Fruit fly (Drosophila melanogaster) whole organism, embryonic: ENCODE results near the gene CG34454.
A peak's percentile ranks its signal among the peaks of the same experiment; 100 is the strongest.

Source experiments
- Blimp-1 ChIP-seq: fragments of 200-800 bp; sonication (Bioruptor generic); optimal IDR thresholded peaks from 3 replicates; lab custom pipeline; 2018; ENCODE audit warnings: missing biosample characterization, missing genetic modification characterization, mild to moderate bottlenecking, moderate library complexity, missing genetic modification reagents
- CG10274 ChIP-seq: fragments of 200-800 bp; sonication (Bioruptor generic); optimal IDR thresholded peaks from 3 replicates; lab custom pipeline; 2017; ENCODE audit warnings: missing biosample characterization, mild to moderate bottlenecking, missing genetic modification characterization
- CG10462 ChIP-seq: fragments of 200-800 bp; sonication (Bioruptor generic); optimal IDR thresholded peaks from 2 replicates; lab custom pipeline; 2016; ENCODE audit warnings: missing biosample characterization, missing genetic modification characterization
- CG10543 ChIP-seq: fragments of 200-800 bp; sonication (Bioruptor generic); optimal IDR thresholded peaks from 3 replicates; lab custom pipeline; 2017; ENCODE audit warnings: missing biosample characterization, mild to moderate bottlenecking, missing genetic modification characterization, moderate library complexity
- CG11560 ChIP-seq: fragments of 200-800 bp; sonication (Bioruptor generic); IDR thresholded peaks from 3 replicates; pipeline ENCODE4 v1.3.6; 2022; ENCODE audit warnings: missing biosample characterization, missing genetic modification characterization
- CG12942 ChIP-seq: fragments of 200-800 bp; sonication (Bioruptor generic); optimal IDR thresholded peaks from 3 replicates; lab custom pipeline; 2016; ENCODE audit warnings: missing biosample characterization, missing genetic modification characterization
- CG13296 ChIP-seq: fragments of 200-800 bp; sonication (Bioruptor generic); optimal IDR thresholded peaks from 3 replicates; lab custom pipeline; 2018; ENCODE audit warnings: missing biosample characterization, mild to moderate bottlenecking, missing genetic modification characterization
- CG13624 ChIP-seq: fragments of 200-800 bp; sonication (Bioruptor generic); optimal IDR thresholded peaks from 2 replicates; lab custom pipeline; 2016; ENCODE audit warnings: missing biosample characterization, missing genetic modification characterization
- CG14014 ChIP-seq: fragments of 200-800 bp; sonication (Bioruptor generic); IDR thresholded peaks from 2 replicates; pipeline ENCODE4 v1.3.6; 2022; ENCODE audit warnings: missing biosample characterization, missing genetic modification characterization
- CG16813 ChIP-seq: fragments of 200-800 bp; sonication (Bioruptor generic); IDR thresholded peaks from 3 replicates; pipeline ENCODE4 v1.3.6; 2022; ENCODE audit warnings: missing biosample characterization, missing genetic modification characterization; ENCODE audit not compliant: partially characterized antibody
- CG18262 ChIP-seq: fragments of 200-800 bp; optimal IDR thresholded peaks from 3 replicates; lab custom pipeline; 2019; ENCODE audit warnings: missing biosample characterization, mild to moderate bottlenecking, missing genetic modification characterization, moderate library complexity
- CG31441 ChIP-seq: fragments of 200-800 bp; sonication (Bioruptor generic); IDR thresholded peaks from 2 replicates; pipeline ENCODE4 v1.3.6; 2022; ENCODE audit warnings: missing biosample characterization, missing genetic modification characterization
- CG5245 ChIP-seq: fragments of 200-800 bp; sonication (Bioruptor generic); optimal IDR thresholded peaks from 3 replicates; lab custom pipeline; 2016; ENCODE audit warnings: missing biosample characterization, missing genetic modification characterization
- CG7786 ChIP-seq: fragments of 200-800 bp; sonication (Bioruptor generic); optimal IDR thresholded peaks from 2 replicates; lab custom pipeline; 2016; ENCODE audit warnings: missing biosample characterization, missing genetic modification characterization
- CG8290 ChIP-seq, 3 experiments: fragments of 200-800 bp; sonication (Bioruptor generic); optimal IDR thresholded peaks; 2 replicates each; lab custom pipeline; 2016 to 2019; ENCODE audit warnings: missing biosample characterization in 3 of 3, missing genetic modification characterization in 3 of 3, mild to moderate bottlenecking in 2 of 3, moderate library complexity in 1 of 3
- CG8359 ChIP-seq: fragments of 200-800 bp; sonication (Bioruptor generic); optimal IDR thresholded peaks from 2 replicates; lab custom pipeline; 2017; ENCODE audit warnings: missing biosample characterization, mild to moderate bottlenecking, missing genetic modification characterization, borderline replicate concordance
- CG8765 ChIP-seq: fragments of 200-800 bp; sonication (Bioruptor generic); IDR thresholded peaks from 2 replicates; pipeline ENCODE4 v1.3.6; 2022; ENCODE audit warnings: missing biosample characterization, missing genetic modification characterization
- CG8924 ChIP-seq: fragments of 200-800 bp; optimal IDR thresholded peaks from 3 replicates; lab custom pipeline; 2019; ENCODE audit warnings: missing biosample characterization, mild to moderate bottlenecking, missing genetic modification characterization, moderate library complexity
- CG8944 ChIP-seq: fragments of 200-800 bp; sonication (Bioruptor generic); optimal IDR thresholded peaks from 3 replicates; lab custom pipeline; 2016; ENCODE audit warnings: missing biosample characterization, missing genetic modification characterization
- Dll ChIP-seq: fragments of 200-800 bp; sonication (Bioruptor generic); IDR thresholded peaks from 4 replicates; pipeline ENCODE4 v1.3.6; 2022; ENCODE audit warnings: missing biosample characterization, missing genetic modification characterization; ENCODE audit not compliant: partially characterized antibody
- Dref ChIP-seq: fragments of 200-800 bp; sonication (Bioruptor generic); IDR thresholded peaks from 2 replicates; pipeline ENCODE4 v1.3.6; 2022; ENCODE audit warnings: missing biosample characterization, missing genetic modification characterization
- Elba2 ChIP-seq: fragments of 200-800 bp; sonication (Bioruptor generic); optimal IDR thresholded peaks from 3 replicates; lab custom pipeline; 2016; ENCODE audit warnings: missing biosample characterization, missing genetic modification characterization
- H15 ChIP-seq: fragments of 200-800 bp; sonication (Bioruptor generic); IDR thresholded peaks from 3 replicates; pipeline ENCODE4 v1.3.6; 2022; ENCODE audit warnings: missing biosample characterization, missing genetic modification characterization
- HmgZ ChIP-seq: fragments of 200-800 bp; sonication (Bioruptor generic); optimal IDR thresholded peaks from 2 replicates; lab custom pipeline; 2018; ENCODE audit warnings: missing biosample characterization, mild to moderate bottlenecking, missing genetic modification characterization
- Hmr ChIP-seq: fragments of 200-800 bp; sonication (Bioruptor generic); optimal IDR thresholded peaks from 3 replicates; lab custom pipeline; 2017; ENCODE audit warnings: mild to moderate bottlenecking, missing biosample characterization, missing genetic modification reagents, missing genetic modification characterization
- Hr3 ChIP-seq: fragments of 200-800 bp; sonication (Bioruptor generic); optimal IDR thresholded peaks from 3 replicates; lab custom pipeline; 2016; ENCODE audit warnings: missing biosample characterization, missing genetic modification characterization
- Lpt ChIP-seq: fragments of >200 bp; optimal IDR thresholded peaks from 2 replicates; lab custom pipeline; 2018; ENCODE audit warnings: missing biosample characterization, missing genetic modification characterization
- MBD-R2 ChIP-seq: fragments of 200-800 bp; sonication (Bioruptor generic); IDR thresholded peaks from 2 replicates; pipeline ENCODE4 v1.3.6; 2022; ENCODE audit warnings: missing biosample characterization, missing genetic modification characterization
- Sry-δ ChIP-seq: fragments of 200-800 bp; sonication (Bioruptor generic); optimal IDR thresholded peaks from 2 replicates; lab custom pipeline; 2016; ENCODE audit warnings: missing biosample characterization, missing genetic modification characterization
- Ssrp ChIP-seq: fragments of 200-800 bp; sonication (Bioruptor generic); optimal IDR thresholded peaks from 2 replicates; lab custom pipeline; 2018; ENCODE audit warnings: missing biosample characterization, mild to moderate bottlenecking, missing genetic modification characterization, moderate library complexity
- ato ChIP-seq: fragments of 200-800 bp; sonication (Bioruptor generic); IDR thresholded peaks from 2 replicates; pipeline ENCODE4 v1.3.6; 2022; ENCODE audit warnings: missing biosample characterization, missing genetic modification characterization; ENCODE audit not compliant: partially characterized antibody
- chif ChIP-seq, 2 experiments: fragments of 200-800 bp; sonication (Bioruptor generic); optimal IDR thresholded peaks; 3 replicates each; lab custom pipeline; 2016; ENCODE audit warnings: missing biosample characterization in 2 of 2, missing genetic modification characterization in 2 of 2
- chinmo ChIP-seq: fragments of 200-800 bp; sonication (Bioruptor generic); IDR thresholded peaks from 4 replicates; pipeline ENCODE4 v1.3.6; 2022; ENCODE audit warnings: missing biosample characterization, missing genetic modification characterization; ENCODE audit not compliant: partially characterized antibody
- eyg ChIP-seq: fragments of 200-800 bp; sonication (Bioruptor generic); optimal IDR thresholded peaks from 3 replicates; lab custom pipeline; 2016; ENCODE audit warnings: missing biosample characterization, missing genetic modification characterization
- fd96Cb ChIP-seq: fragments of 200-800 bp; sonication (Bioruptor generic); optimal IDR thresholded peaks from 2 replicates; lab custom pipeline; 2018; ENCODE audit warnings: missing biosample characterization, mild to moderate bottlenecking, missing genetic modification characterization, moderate library complexity
- gcm ChIP-seq: fragments of 200-800 bp; sonication (Bioruptor generic); optimal IDR thresholded peaks from 2 replicates; lab custom pipeline; 2019; ENCODE audit warnings: missing biosample characterization, mild to moderate bottlenecking, missing genetic modification characterization, moderate library complexity
- gfzf ChIP-seq: fragments of 200-800 bp; sonication (Bioruptor generic); optimal IDR thresholded peaks from 2 replicates; lab custom pipeline; 2016; ENCODE audit warnings: missing biosample characterization, mild to moderate bottlenecking, missing genetic modification characterization, moderate library complexity
- hkb ChIP-seq, 2 experiments: fragments of 200-800 bp in 1 of 2; fragments of >200 bp in 1 of 2; sonication (Bioruptor generic) in 1 of 2; IDR thresholded peaks in 1 of 2; optimal IDR thresholded peaks in 1 of 2; 2 replicates each; pipeline versions ENCODE4 v1.3.6 to Lab custom; 2017 to 2022; ENCODE audit warnings: missing biosample characterization in 1 of 2, missing genetic modification characterization in 1 of 2
- hth ChIP-seq: fragments of >200 bp; optimal IDR thresholded peaks from 2 replicates; lab custom pipeline; 2017; ENCODE audit warnings: inconsistent platforms
- kah ChIP-seq: fragments of 200-800 bp; sonication (Bioruptor generic); optimal IDR thresholded peaks from 2 replicates; lab custom pipeline; 2018; ENCODE audit warnings: missing biosample characterization, mild to moderate bottlenecking, missing genetic modification characterization
- nerfin-1 ChIP-seq: fragments of 200-800 bp; sonication (Bioruptor generic); optimal IDR thresholded peaks from 3 replicates; lab custom pipeline; 2019; ENCODE audit warnings: missing biosample characterization, mild to moderate bottlenecking, missing genetic modification characterization, moderate library complexity
- pfk ChIP-seq: fragments of 200-800 bp; sonication (Bioruptor generic); optimal IDR thresholded peaks from 2 replicates; lab custom pipeline; 2018; ENCODE audit warnings: missing biosample characterization, mild to moderate bottlenecking, missing genetic modification characterization, moderate library complexity
- pum ChIP-seq: fragments of 200-800 bp; sonication (Bioruptor generic); optimal IDR thresholded peaks from 2 replicates; lab custom pipeline; 2016; ENCODE audit warnings: missing biosample characterization, missing genetic modification characterization
- sens ChIP-seq: fragments of 200-800 bp; sonication (Bioruptor generic); peaks from one replicate; lab custom pipeline; 2016; ENCODE audit warnings: missing biosample characterization, missing genetic modification characterization
- sob ChIP-seq: fragments of 200-800 bp; sonication (Bioruptor generic); IDR thresholded peaks from 2 replicates; pipeline ENCODE4 v1.3.6; 2022; ENCODE audit warnings: missing biosample characterization, missing genetic modification characterization
- sqz ChIP-seq: fragments of 200-800 bp; sonication (Bioruptor generic); optimal IDR thresholded peaks from 3 replicates; lab custom pipeline; 2018; ENCODE audit warnings: missing biosample characterization, mild to moderate bottlenecking, missing genetic modification characterization
- tna ChIP-seq: fragments of 200-800 bp; sonication (Bioruptor generic); IDR thresholded peaks from 2 replicates; pipeline ENCODE4 v1.3.6; 2022; ENCODE audit warnings: missing biosample characterization, missing genetic modification characterization; ENCODE audit not compliant: partially characterized antibody
- wor ChIP-seq: fragments of 200-800 bp; sonication (Bioruptor generic); IDR thresholded peaks from 2 replicates; pipeline ENCODE4 v1.3.6; 2022; ENCODE audit warnings: missing biosample characterization, missing genetic modification characterization
- zen2 ChIP-seq: fragments of 200-800 bp; sonication (Bioruptor generic); IDR thresholded peaks from 3 replicates; pipeline ENCODE4 v1.3.6; 2022; ENCODE audit warnings: missing biosample characterization, missing genetic modification characterization; ENCODE audit not compliant: partially characterized antibody

CG34454 gene

dm6 chr3L:184251-184650 is 47.9 kb downstream of the CG34454 start, which contains the start of the genes CG34140, Mkp and Mtch (continued):
- TF ChIP-seq wor (peak; percentile 57), CG18262 (tag; lab: Kevin White, UChicago) (no peak), CG12942 (GFP tag; lab: Kevin White, UChicago) (peak; percentile 86), CG8290 (GFP tag; optimal IDR thresholded peaks at IDR 0.05; lab: Kevin White, UChicago) (peak; percentile 88), CG8290 (tag; optimal IDR thresholded peaks at IDR 0.05; lab: Kevin White, UChicago) (peak in 1 of 2 experiments; percentile 66), CG11560 (tag; lab: Robert Waterston, UW) (0 out of 3 replicates have a peak, but pooled peaks have one; percentile 43), hth (lab: Kevin White, UChicago) (no peak), Hmr (GFP tag; lab: Kevin White, UChicago) (no peak), fd96Cb (tag; lab: Kevin White, UChicago) (peak; percentile 69), Elba2 (GFP tag; lab: Kevin White, UChicago) (peak; percentile 49), Lpt (GFP tag; lab: Kevin White, UChicago) (no peak), gcm (GFP tag; lab: Kevin White, UChicago) (no peak), CG14014 (GFP tag; lab: Robert Waterston, UW) (peak; percentile 77), zen2 (GFP tag; lab: Robert Waterston, UW) (peak; percentile 88; the same call in 2 of the 3 replicates), CG31441 (GFP tag; lab: Robert Waterston, UW) (no peak), sens (GFP tag; lab: Kevin White, UChicago) (peak; percentile 98), Dref (GFP tag; lab: Robert Waterston, UW) (peak; percentile 74), CG13624 (GFP tag; lab: Kevin White, UChicago) (no peak), MBD-R2 (GFP tag; lab: Robert Waterston, UW) (peak; percentile 95), CG8924 (peak; percentile 82), CG5245 (peak; percentile 69), pfk (GFP tag; lab: Kevin White, UChicago) (peak; percentile 18), HmgZ (peak; percentile 84), sqz (GFP tag; lab: Kevin White, UChicago) (no peak), hkb (optimal IDR thresholded peaks at IDR 0.05; lab: Kevin White, UChicago) (peak; percentile 88), hkb (GFP tag; IDR thresholded peaks at IDR 0.05; lab: Robert Waterston, UW) (peak; percentile 85), CG8359 (no peak), CG7786 (GFP tag; lab: Kevin White, UChicago) (peak; percentile 89), kah (GFP tag; lab: Kevin White, UChicago) (peak; percentile 83), H15 (peak; percentile 81), CG10462 (peak; percentile 86), CG16813 (GFP tag; lab: Robert Waterston, UW) (peak; percentile 95), pum (GFP tag; lab: Kevin White, UChicago) (peak; percentile 89), sob (GFP tag; lab: Robert Waterston, UW) (peak; percentile 84), CG8765 (GFP tag; lab: Robert Waterston, UW) (peak; percentile 58; the same call in 1 of the 2 replicates), gfzf (GFP tag; lab: Kevin White, UChicago) (peak; percentile 78), Ssrp (peak; percentile 78), tna (GFP tag; lab: Robert Waterston, UW) (peak; percentile 90), CG13296 (GFP tag; lab: Kevin White, UChicago) (no peak), CG10543 (GFP tag; lab: Kevin White, UChicago) (peak; percentile 87), CG10274 (GFP tag; lab: Kevin White, UChicago) (peak; percentile 28), eyg (GFP tag; lab: Kevin White, UChicago) (peak; percentile 57), chinmo (GFP tag; lab: Robert Waterston, UW) (peak; percentile 77; the same call in 2 of the 4 replicates), chif (GFP tag; optimal IDR thresholded peaks at IDR 0.05; lab: Kevin White, UChicago) (peak; percentile 75 to 87), Hr3 (GFP tag; lab: Kevin White, UChicago) (peak; percentile 85), nerfin-1 (tag; lab: Kevin White, UChicago) (peak; percentile 99), Blimp-1 (no peak), ato (GFP tag; lab: Robert Waterston, UW) (peak; percentile 73), Sry-δ (GFP tag; lab: Kevin White, UChicago) (peak; percentile 99), CG8944 (GFP tag; lab: Kevin White, UChicago) (peak; percentile 89), Dll (GFP tag; lab: Robert Waterston, UW) (peak; percentile 98)
